Fruit fly (Drosophila melanogaster) whole organism, embryonic: ENCODE measurements around the gene Arl8.

Experiments used
- Atf-2 ChIP-seq: fragments of 200-800 bp; sonication (Bioruptor generic); optimal IDR thresholded peaks from 2 replicates; lab custom pipeline; 2016; ENCODE audit warnings: missing biosample characterization, missing genetic modification characterization
- Atf6 ChIP-seq: fragments of 200-800 bp; sonication (Bioruptor generic); IDR thresholded peaks from 2 replicates; pipeline ENCODE4 v1.3.6; 2022; ENCODE audit warnings: missing biosample characterization, missing genetic modification characterization
- Bdp1 ChIP-seq: fragments of 200-800 bp; sonication (Bioruptor generic); optimal IDR thresholded peaks from 3 replicates; lab custom pipeline; 2016; ENCODE audit warnings: missing biosample characterization, missing genetic modification characterization
- CG10209 ChIP-seq: fragments of 200-800 bp; sonication (Bioruptor generic); optimal IDR thresholded peaks from 3 replicates; lab custom pipeline; 2017; ENCODE audit warnings: missing biosample characterization, mild to moderate bottlenecking, missing genetic modification characterization, missing genetic modification reagents
- CG11723 ChIP-seq: fragments of 200-800 bp; sonication (Bioruptor generic); optimal IDR thresholded peaks from 2 replicates; lab custom pipeline; 2017; ENCODE audit warnings: missing biosample characterization, mild to moderate bottlenecking, missing genetic modification characterization
- CG14441 ChIP-seq: fragments of 200-800 bp; sonication (Bioruptor generic); IDR thresholded peaks from 2 replicates; pipeline ENCODE4 v1.3.6; 2022; ENCODE audit warnings: missing biosample characterization, missing genetic modification characterization
- CG1529 ChIP-seq: fragments of 200-800 bp; sonication (Bioruptor generic); optimal IDR thresholded peaks from 3 replicates; lab custom pipeline; 2018; ENCODE audit warnings: missing biosample characterization, missing genetic modification characterization
- CG15479 ChIP-seq: fragments of 200-800 bp; sonication (Bioruptor generic); optimal IDR thresholded peaks from 3 replicates; lab custom pipeline; 2019; ENCODE audit warnings: missing biosample characterization, mild to moderate bottlenecking, missing genetic modification characterization, moderate library complexity
- CG16779 ChIP-seq: fragments of 200-800 bp; sonication (Bioruptor generic); IDR thresholded peaks from 2 replicates; pipeline ENCODE4 v1.3.6; 2022; ENCODE audit warnings: missing biosample characterization, missing genetic modification characterization
- CG1792 ChIP-seq: fragments of 200-800 bp; sonication (Bioruptor generic); optimal IDR thresholded peaks from 2 replicates; lab custom pipeline; 2016; ENCODE audit warnings: missing biosample characterization, missing genetic modification characterization
- CG2202 ChIP-seq: fragments of 200-800 bp; sonication (Bioruptor generic); optimal IDR thresholded peaks from 2 replicates; lab custom pipeline; 2018; ENCODE audit warnings: missing biosample characterization, mild to moderate bottlenecking, missing genetic modification characterization
- CG30020 ChIP-seq: fragments of 200-800 bp; optimal IDR thresholded peaks from 2 replicates; lab custom pipeline; 2019; ENCODE audit warnings: missing biosample characterization, mild to moderate bottlenecking, missing genetic modification characterization, moderate library complexity
- CG34224 ChIP-seq: fragments of 200-800 bp; sonication (Bioruptor generic); IDR thresholded peaks from 3 replicates; pipeline ENCODE4 v1.3.6; 2022; ENCODE audit warnings: missing biosample characterization, missing genetic modification characterization; ENCODE audit not compliant: partially characterized antibody
- CG6654 ChIP-seq: fragments of 200-800 bp; sonication (Bioruptor generic); optimal IDR thresholded peaks from 2 replicates; lab custom pipeline; 2017; ENCODE audit warnings: missing biosample characterization, mild to moderate bottlenecking, missing genetic modification characterization
- CG8944 ChIP-seq: fragments of 200-800 bp; sonication (Bioruptor generic); optimal IDR thresholded peaks from 3 replicates; lab custom pipeline; 2016; ENCODE audit warnings: missing biosample characterization, missing genetic modification characterization
- CoRest ChIP-seq: fragments of 200-800 bp; sonication (Bioruptor generic); optimal IDR thresholded peaks from 3 replicates; lab custom pipeline; 2018; ENCODE audit warnings: missing biosample characterization, mild to moderate bottlenecking, missing genetic modification characterization, moderate library complexity
- Dll ChIP-seq: fragments of 200-800 bp; sonication (Bioruptor generic); IDR thresholded peaks from 4 replicates; pipeline ENCODE4 v1.3.6; 2022; ENCODE audit warnings: missing biosample characterization, missing genetic modification characterization; ENCODE audit not compliant: partially characterized antibody
- ERR ChIP-seq: fragments of 200-800 bp; sonication (Bioruptor generic); optimal IDR thresholded peaks from 2 replicates; lab custom pipeline; 2016; ENCODE audit warnings: missing biosample characterization, missing genetic modification characterization
- Eip74EF ChIP-seq, 2 experiments: fragments of 200-800 bp in 1 of 2; fragments of >200 bp in 1 of 2; sonication (Bioruptor generic) in 1 of 2; optimal IDR thresholded peaks; 2 replicates each; lab custom pipeline; 2017 to 2019; ENCODE audit warnings: missing biosample characterization in 2 of 2, missing genetic modification characterization in 2 of 2, mild to moderate bottlenecking in 1 of 2, moderate library complexity in 1 of 2
- Ets65A ChIP-seq: fragments of 200-800 bp; sonication (Bioruptor generic); peaks from one replicate; lab custom pipeline; 2016; ENCODE audit warnings: missing biosample characterization, missing genetic modification characterization
- Fer1 ChIP-seq: fragments of 200-800 bp; sonication (Bioruptor generic); optimal IDR thresholded peaks from 2 replicates; lab custom pipeline; 2017; ENCODE audit warnings: missing biosample characterization, mild to moderate bottlenecking, missing genetic modification characterization
- GATAe ChIP-seq: fragments of 200-800 bp; sonication (Bioruptor generic); conservative IDR thresholded peaks from 2 replicates; pipeline ENCODE4 v1.3.6; 2022; ENCODE audit warnings: missing biosample characterization, missing genetic modification characterization
- Ptx1 ChIP-seq: fragments of 200-800 bp; sonication (Bioruptor generic); IDR thresholded peaks from 2 replicates; pipeline ENCODE4 v1.3.6; 2022; ENCODE audit warnings: missing biosample characterization, missing genetic modification characterization
- Ravus ChIP-seq: fragments of 200-800 bp; sonication (Bioruptor generic); IDR thresholded peaks from 2 replicates; pipeline ENCODE4 v1.3.6; 2022; ENCODE audit warnings: missing biosample characterization, missing genetic modification characterization
- Scr ChIP-seq: fragments of 200-800 bp; sonication (Bioruptor generic); IDR thresholded peaks from 2 replicates; pipeline ENCODE4 v1.3.6; 2022; ENCODE audit warnings: missing biosample characterization, missing genetic modification characterization; ENCODE audit not compliant: partially characterized antibody
- Stat92E ChIP-seq, 3 experiments: fragments of >200 bp in 2 of 3; fragments of 200-800 bp in 1 of 3; sonication (Bioruptor generic) in 1 of 3; optimal IDR thresholded peaks; 2 replicates each; lab custom pipeline; 2017 to 2019; ENCODE audit warnings: missing biosample characterization in 3 of 3, missing genetic modification characterization in 3 of 3, mild to moderate bottlenecking in 1 of 3, moderate library complexity in 1 of 3
- Tbp ChIP-seq: fragments of >200 bp; optimal IDR thresholded peaks from 2 replicates; lab custom pipeline; 2018; ENCODE audit warnings: missing biosample characterization, missing genetic modification characterization
- Vsx1 ChIP-seq: fragments of 200-800 bp; sonication (Bioruptor generic); optimal IDR thresholded peaks from 2 replicates; lab custom pipeline; 2017; ENCODE audit warnings: missing biosample characterization, mild to moderate bottlenecking, missing genetic modification characterization, missing genetic modification reagents
- Xbp1 ChIP-seq: fragments of 200-800 bp; sonication (Bioruptor generic); optimal IDR thresholded peaks from 3 replicates; lab custom pipeline; 2016; ENCODE audit warnings: missing biosample characterization, mild to moderate bottlenecking, missing genetic modification characterization
- ase ChIP-seq: fragments of 200-800 bp; sonication (Bioruptor generic); IDR thresholded peaks from 3 replicates; pipeline ENCODE4 v1.3.6; 2022; ENCODE audit warnings: missing biosample characterization, missing genetic modification characterization
- bsh ChIP-seq, 2 experiments: fragments of 200-800 bp; sonication (Bioruptor generic); optimal IDR thresholded peaks; 2 replicates each; lab custom pipeline; 2017 to 2018; ENCODE audit warnings: mild to moderate bottlenecking in 2 of 2, missing biosample characterization in 2 of 2, missing genetic modification characterization in 2 of 2, moderate library complexity in 1 of 2
- crp ChIP-seq, 2 experiments: fragments of 200-800 bp; sonication (Bioruptor generic); optimal IDR thresholded peaks; 2 replicates in 1 of 2; 3 replicates in 1 of 2; lab custom pipeline; 2017; ENCODE audit warnings: missing biosample characterization in 2 of 2, missing genetic modification characterization in 2 of 2, mild to moderate bottlenecking in 1 of 2, moderate library complexity in 1 of 2
- dysf ChIP-seq: fragments of 200-800 bp; sonication (Bioruptor generic); IDR thresholded peaks from 3 replicates; pipeline ENCODE4 v1.3.6; 2022; ENCODE audit warnings: missing biosample characterization, missing genetic modification characterization
- fd102C ChIP-seq: fragments of 200-800 bp; sonication (Bioruptor generic); optimal IDR thresholded peaks from 2 replicates; lab custom pipeline; 2018; ENCODE audit warnings: missing biosample characterization, mild to moderate bottlenecking, missing genetic modification characterization, moderate library complexity
- fd64A ChIP-seq: fragments of 200-800 bp; sonication (Bioruptor generic); optimal IDR thresholded peaks from 3 replicates; lab custom pipeline; 2018; ENCODE audit warnings: missing biosample characterization, mild to moderate bottlenecking, missing genetic modification characterization
- gro ChIP-seq: fragments of 200-800 bp; sonication (Bioruptor generic); optimal IDR thresholded peaks from 2 replicates; lab custom pipeline; 2016; ENCODE audit warnings: missing biosample characterization, missing genetic modification characterization
- inv ChIP-seq: fragments of 200-800 bp; sonication (Bioruptor generic); IDR thresholded peaks from 2 replicates; pipeline ENCODE4 v1.3.6; 2022; ENCODE audit warnings: missing biosample characterization, missing genetic modification characterization; ENCODE audit not compliant: partially characterized antibody
- jumu ChIP-seq: fragments of 200-800 bp; sonication (Bioruptor generic); optimal IDR thresholded peaks from 3 replicates; lab custom pipeline; 2016; ENCODE audit warnings: missing biosample characterization, missing genetic modification characterization
- lbe ChIP-seq: fragments of 200-800 bp; sonication (Bioruptor generic); optimal IDR thresholded peaks from 2 replicates; lab custom pipeline; 2016; ENCODE audit warnings: missing biosample characterization, mild to moderate bottlenecking, missing genetic modification characterization
- mam ChIP-seq: fragments of 200-800 bp; sonication (Bioruptor generic); optimal IDR thresholded peaks from 3 replicates; lab custom pipeline; 2016; ENCODE audit warnings: missing biosample characterization, missing genetic modification characterization
- nerfin-1 ChIP-seq: fragments of 200-800 bp; sonication (Bioruptor generic); optimal IDR thresholded peaks from 3 replicates; lab custom pipeline; 2019; ENCODE audit warnings: missing biosample characterization, mild to moderate bottlenecking, missing genetic modification characterization, moderate library complexity
- onecut ChIP-seq: fragments of 200-800 bp; sonication (Bioruptor generic); IDR thresholded peaks from 2 replicates; pipeline ENCODE4 v1.3.6; 2022; ENCODE audit warnings: missing biosample characterization, missing genetic modification characterization
- pros ChIP-seq: fragments of 200-800 bp; sonication (Bioruptor generic); optimal IDR thresholded peaks from 3 replicates; lab custom pipeline; 2019; ENCODE audit warnings: missing biosample characterization, mild to moderate bottlenecking, missing genetic modification characterization, moderate library complexity
- ro ChIP-seq: fragments of 200-800 bp; sonication (Bioruptor generic); IDR thresholded peaks from 2 replicates; pipeline ENCODE4 v1.3.6; 2022; ENCODE audit warnings: missing biosample characterization, missing genetic modification characterization
- salm ChIP-seq: fragments of 200-800 bp; sonication (Bioruptor generic); optimal IDR thresholded peaks from 2 replicates; lab custom pipeline; 2018; ENCODE audit warnings: missing biosample characterization, mild to moderate bottlenecking, missing genetic modification characterization
- sens-2 ChIP-seq: fragments of 200-800 bp; sonication (Bioruptor generic); IDR thresholded peaks from 2 replicates; pipeline ENCODE4 v1.3.6; 2022; ENCODE audit warnings: missing biosample characterization, missing genetic modification characterization
- shn ChIP-seq: fragments of 200-800 bp; sonication (Bioruptor generic); optimal IDR thresholded peaks from 3 replicates; lab custom pipeline; 2016; ENCODE audit warnings: missing biosample characterization, missing genetic modification characterization
- sim ChIP-seq: fragments of 200-800 bp; sonication (Bioruptor generic); IDR thresholded peaks from 2 replicates; pipeline ENCODE4 v1.3.6; 2022; ENCODE audit warnings: missing biosample characterization, missing genetic modification characterization
- so ChIP-seq: fragments of 200-800 bp; sonication (Bioruptor generic); IDR thresholded peaks from 3 replicates; pipeline ENCODE4 v1.3.6; 2022; ENCODE audit warnings: missing biosample characterization, missing genetic modification characterization
- tin ChIP-seq: fragments of 200-800 bp; sonication (Bioruptor generic); optimal IDR thresholded peaks from 3 replicates; lab custom pipeline; 2016; ENCODE audit warnings: missing biosample characterization, missing genetic modification characterization
- wdn ChIP-seq: fragments of 200-800 bp; sonication (Bioruptor generic); IDR thresholded peaks from 2 replicates; pipeline ENCODE4 v1.3.6; 2022; ENCODE audit warnings: missing biosample characterization, missing genetic modification characterization

Gene Arl8

DNA sequence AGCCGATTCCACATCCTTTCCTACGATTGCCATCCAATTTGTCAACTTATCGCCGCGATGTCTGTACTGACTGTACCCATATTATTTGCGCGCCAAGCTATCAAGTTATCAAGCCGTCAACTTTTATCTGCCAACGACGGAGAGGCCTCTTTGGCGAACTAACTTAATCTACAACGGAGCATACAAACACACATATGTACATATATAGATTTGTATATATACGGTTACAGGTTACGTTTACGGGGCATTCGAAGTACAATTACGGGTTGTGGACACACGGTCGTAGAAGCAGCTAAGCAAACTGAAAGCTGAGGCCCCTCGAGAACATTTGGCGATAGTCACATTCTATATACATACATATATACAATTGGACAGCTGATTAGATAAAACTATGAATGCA lies 11.2 kb upstream of the Arl8 start (continued):
- TF ChIP-seq Ptx1 (no peak), sim (GFP tag; lab: Robert Waterston, UW) (no peak), Stat92E (GFP tag; optimal IDR thresholded peaks at IDR 0.05; lab: Kevin White, UChicago) (no peak), CG6654 (GFP tag; lab: Kevin White, UChicago) (no peak), so (0 out of 3 replicates have a peak, but pooled peaks have one; percentile 43), Atf-2 (GFP tag; lab: Kevin White, UChicago) (no peak), ro (GFP tag; lab: Robert Waterston, UW) (no peak), lbe (no peak), mam (GFP tag; lab: Kevin White, UChicago) (no peak), Ravus (GFP tag; lab: Robert Waterston, UW) (no peak), nerfin-1 (tag; lab: Kevin White, UChicago) (no peak), gro (peak; percentile 53), jumu (no peak), ase (GFP tag; lab: Robert Waterston, UW) (no peak), Fer1 (GFP tag; lab: Kevin White, UChicago) (peak; percentile 85), fd64A (GFP tag; lab: Kevin White, UChicago) (peak; percentile 9), CG10209 (peak; percentile 39), ERR (GFP tag; lab: Kevin White, UChicago) (no peak), Bdp1 (GFP tag; lab: Kevin White, UChicago) (no peak), CG14441 (no peak), Atf6 (peak; percentile 56; the same call in 1 of the 2 replicates), CG2202 (no peak), CoRest (tag; lab: Kevin White, UChicago) (no peak), bsh (GFP tag; optimal IDR thresholded peaks at IDR 0.05; lab: Kevin White, UChicago) (peak in 1 of 2 experiments; percentile 11), CG34224 (GFP tag; lab: Robert Waterston, UW) (no peak), CG1792 (no peak), Dll (GFP tag; lab: Robert Waterston, UW) (no peak), Ets65A (GFP tag; lab: Kevin White, UChicago) (no peak), dysf (GFP tag; lab: Robert Waterston, UW) (no peak), CG8944 (GFP tag; lab: Kevin White, UChicago) (no peak), Xbp1 (no peak), crp (GFP tag; optimal IDR thresholded peaks at IDR 0.05; lab: Kevin White, UChicago) (no peak), pros (GFP tag; lab: Kevin White, UChicago) (no peak), Tbp (no peak), shn (GFP tag; lab: Kevin White, UChicago) (no peak), CG16779 (no peak), onecut (GFP tag; lab: Robert Waterston, UW) (0 out of 2 replicates have a peak, but pooled peaks have one; percentile 24), CG30020 (tag; lab: Kevin White, UChicago) (no peak), CG15479 (GFP tag; lab: Kevin White, UChicago) (no peak), Vsx1 (GFP tag; lab: Kevin White, UChicago) (peak; percentile 58), Scr (GFP tag; lab: Robert Waterston, UW) (no peak), wdn (GFP tag; lab: Robert Waterston, UW) (no peak; the same call in 1 of the 2 replicates), tin (GFP tag; lab: Kevin White, UChicago) (no peak), fd102C (GFP tag; lab: Kevin White, UChicago) (no peak), Eip74EF (GFP tag; optimal IDR thresholded peaks at IDR 0.05; lab: Kevin White, UChicago) (no peak), sens-2 (GFP tag; lab: Robert Waterston, UW) (no peak), inv (no peak), CG11723 (no peak), salm (no peak), CG1529 (no peak), GATAe (GFP tag; lab: Robert Waterston, UW) (no peak; the same call in 1 of the 2 replicates)
